Worm (Caenorhabditis elegans) whole organism, L2 larva: ENCODE results near the gene M199.9.

Experiments
- F13H6.1 ChIP-seq: sonication (generic microtip); optimal IDR thresholded peaks from 2 replicates; lab custom pipeline; 2016; ENCODE audit warnings: missing genetic modification characterization, missing compliant biosample characterization
- Y55F3AM.14 ChIP-seq: fragments of 200-800 bp; sonication (Bioruptor generic); optimal IDR thresholded peaks from 2 replicates; lab custom pipeline; 2018; ENCODE audit warnings: mild to moderate bottlenecking, missing genetic modification characterization, missing compliant biosample characterization
- ama-1 ChIP-seq: fragments of 150-350 bp; optimal IDR thresholded peaks from 2 replicates; lab custom pipeline; 2018; ENCODE audit warnings: inconsistent platforms
- fos-1 ChIP-seq: fragments of 150-350 bp; optimal IDR thresholded peaks from 2 replicates; lab custom pipeline; 2014; ENCODE audit warnings: missing biosample characterization, missing genetic modification characterization
- lin-13 ChIP-seq: fragments of 150-350 bp; optimal IDR thresholded peaks from 2 replicates; lab custom pipeline; 2014; ENCODE audit warnings: missing biosample characterization, missing genetic modification reagents, missing genetic modification characterization
- lin-39 ChIP-seq: fragments of 150-350 bp; optimal IDR thresholded peaks from 2 replicates; lab custom pipeline; 2014; ENCODE audit warnings: missing biosample characterization, missing genetic modification reagents, missing genetic modification characterization
- ztf-11 ChIP-seq: sonication (generic microtip); optimal IDR thresholded peaks from 2 replicates; lab custom pipeline; 2017; ENCODE audit warnings: missing biosample characterization, missing genetic modification characterization
- ztf-4 ChIP-seq: fragments of 150-350 bp; optimal IDR thresholded peaks from 2 replicates; lab custom pipeline; 2014; ENCODE audit warnings: missing biosample characterization, missing genetic modification characterization

DNA sequence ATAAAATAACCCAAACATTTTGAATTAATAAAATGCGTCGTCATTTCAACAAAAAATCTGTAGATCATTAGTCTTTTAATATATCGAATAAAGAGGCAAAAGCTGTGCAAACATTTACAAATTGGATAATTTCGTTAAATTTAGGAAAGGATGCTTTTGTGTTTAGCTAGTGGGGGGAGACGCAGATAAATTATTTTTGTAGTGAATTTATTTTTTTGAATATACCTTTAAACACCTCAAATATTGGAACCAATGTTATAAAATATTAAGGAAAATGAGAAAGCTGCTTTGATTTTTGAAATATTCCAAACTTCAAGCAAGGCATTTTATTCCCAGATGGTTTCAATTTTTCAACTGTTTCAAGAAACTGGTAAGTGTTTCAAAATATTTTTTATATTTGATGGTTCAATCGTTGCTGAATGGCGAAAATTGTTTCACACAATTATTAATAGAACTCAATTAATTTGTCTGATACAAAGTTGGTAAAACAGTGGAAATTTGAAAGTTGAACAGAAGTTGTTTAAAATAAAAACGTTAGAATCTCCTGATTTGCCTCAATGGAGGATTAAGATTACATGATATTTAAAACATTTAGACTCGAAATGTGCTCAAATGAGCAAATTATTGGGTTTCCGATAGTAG lies 48.0 kb upstream of the M199.9 start, which contains the start of gene Y40H7A.4:
- TF ChIP-seq fos-1 (tag; lab: Kevin White, UChicago) (no peak), ztf-11 (tag; lab: Kevin White, UChicago) (no peak), lin-39 (no peak), ztf-4 (tag; lab: Kevin White, UChicago) (no peak), ama-1 (no peak), F13H6.1 (no peak), Y55F3AM.14 (GFP tag; lab: Kevin White, UChicago) (no peak), lin-13 (GFP tag; lab: Kevin White, UChicago) (no peak)
